Worm (Caenorhabditis elegans) whole organism, L4/young adult: Measurements from ENCODE around the gene T14G12.12.

ENCODE experiments used
- W03F9.2 ChIP-seq: fragments of 150-350 bp; optimal IDR thresholded peaks from 2 replicates; lab custom pipeline; 2014; ENCODE audit warnings: missing biosample characterization, missing genetic modification characterization
- him-1 ChIP-seq: sonication (generic microtip); optimal IDR thresholded peaks from 2 replicates; lab custom pipeline; 2016; ENCODE audit warnings: missing genotype, missing genetic modification reagents, missing genetic modification characterization, missing compliant biosample characterization

ce11 chrX:3715835-3716234 is 42.5 kb downstream of the T14G12.12 start:
- TF ChIP-seq him-1 (tag; lab: Kevin White, UChicago), result no peak
- no peak for TF ChIP-seq W03F9.2 (tag; lab: Kevin White, UChicago)
